Worm (Caenorhabditis elegans) whole organism, L1 larva: Measurements from ENCODE around the gene ins-23.

Experiments used
- C16A3.4 ChIP-seq: fragments of 150-350 bp; optimal IDR thresholded peaks from 2 replicates; lab custom pipeline; 2014; ENCODE audit warnings: missing biosample characterization, missing genetic modification characterization
- C34B4.2 ChIP-seq: sonication (generic microtip); optimal IDR thresholded peaks from 2 replicates; lab custom pipeline; 2017; ENCODE audit warnings: mild to moderate bottlenecking, missing genetic modification characterization, missing compliant biosample characterization
- ceh-90 ChIP-seq: sonication (generic microtip); optimal IDR thresholded peaks from 2 replicates; lab custom pipeline; 2016; ENCODE audit warnings: missing genetic modification characterization, missing compliant biosample characterization
- nhr-28 ChIP-seq: fragments of 150-350 bp; optimal IDR thresholded peaks from 2 replicates; lab custom pipeline; 2014; ENCODE audit warnings: missing biosample characterization, missing genetic modification characterization
- snu-23 ChIP-seq: sonication (generic microtip); optimal IDR thresholded peaks from 2 replicates; lab custom pipeline; 2016; ENCODE audit warnings: missing genetic modification characterization, missing compliant biosample characterization
- zag-1 ChIP-seq: fragments of 150-350 bp; optimal IDR thresholded peaks from 2 replicates; lab custom pipeline; 2014; ENCODE audit warnings: missing biosample characterization, missing genetic modification characterization
- ztf-11 ChIP-seq, 2 experiments: sonication (generic microtip); optimal IDR thresholded peaks; 2 replicates each; lab custom pipeline; 2016 to 2017; ENCODE audit warnings: missing genetic modification characterization in 2 of 2, missing biosample characterization in 1 of 2, missing compliant biosample characterization in 1 of 2

- no peak for TF ChIP-seq C34B4.2 (tag; lab: Kevin White, UChicago)
- TF ChIP-seq nhr-28, result no peak
- no peak for TF ChIP-seq ceh-90
- TF ChIP-seq C16A3.4 (tag; lab: Kevin White, UChicago), result no peak
- no peak for TF ChIP-seq ztf-11 (tag; optimal IDR thresholded peaks at IDR 0.05; lab: Kevin White, UChicago)
- TF ChIP-seq snu-23 (GFP tag; lab: Kevin White, UChicago), result no peak
- no peak for TF ChIP-seq zag-1 (tag; lab: Kevin White, UChicago)
These were observed 12.0 kb downstream of the ins-23 start, which contains the start of gene T16G12.7 for ce11 chrIII:10040013-10040412.
